Worm (Caenorhabditis elegans): ENCODE data around the gene ZK177.2.
A peak's percentile ranks its signal among the peaks of the same experiment; 100 is the strongest.
"Not testable (repeated sequence)": the region's sequence is repeated elsewhere in the genome, so short reads cannot be mapped to it uniquely, and the experiment has no call there.

The ZK177.2 gene

DNA sequence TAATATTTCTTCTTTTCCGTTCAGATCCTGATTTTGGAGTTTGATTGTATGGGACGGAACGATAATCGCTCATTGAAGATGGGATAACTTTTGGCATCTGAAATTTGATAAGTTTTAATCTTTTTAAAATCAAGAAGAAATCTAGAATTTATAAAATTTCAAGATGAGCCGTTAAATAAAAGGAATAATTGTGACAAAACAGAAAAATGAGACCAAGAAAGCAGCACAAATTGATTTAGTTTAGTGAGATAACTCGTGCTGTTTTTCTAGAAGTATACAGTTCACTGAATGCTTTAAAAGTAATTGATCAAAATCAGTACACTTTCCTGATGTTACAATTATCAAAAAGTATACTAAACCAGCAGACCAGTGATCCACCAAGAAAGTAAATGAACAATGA, 21.1 kb downstream of the ZK177.2 start, which contains the start of gene hlh-27:
TSS of gene hlh-27 (minus strand) at position 101 of the 400 bp plus-strand sequence.
- not testable (repeated sequence) for TF ChIP-seq elt-3, cnd-1, hlh-1 (tag; optimal IDR thresholded peaks at IDR 0.05)

DNA sequence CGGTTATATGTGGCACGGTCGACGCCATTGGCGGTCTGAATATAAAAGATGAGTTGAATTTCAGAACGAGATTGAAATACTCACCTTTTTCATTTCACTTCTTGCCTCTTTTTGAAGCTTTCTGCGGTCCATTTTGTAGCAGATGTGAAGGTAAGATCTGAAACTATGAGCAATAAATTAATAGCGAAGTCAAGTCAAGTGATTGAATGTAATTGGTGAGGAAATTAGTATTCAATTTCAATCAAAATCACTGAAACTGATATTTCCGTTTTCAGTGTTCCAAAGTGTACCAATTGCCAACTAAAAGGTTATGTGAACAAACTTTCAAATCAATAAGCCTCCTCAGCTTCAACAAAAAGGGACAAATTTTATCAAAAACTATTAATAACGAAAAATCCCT, 22.7 kb downstream of the ZK177.2 start, which contains the start of gene C17C3.24:
TSS of gene C17C3.24 (minus strand) at position 101 of the 400 bp plus-strand sequence.
- TF ChIP-seq unc-120 (tag; optimal IDR thresholded peaks at IDR 0.05; ENCODE audit: poor library complexity, severe bottlenecking) (no peak), nhr-76 (tag; optimal IDR thresholded peaks at IDR 0.05) (no peak), lin-13 (tag; optimal IDR thresholded peaks at IDR 0.05) (no peak)

DNA sequence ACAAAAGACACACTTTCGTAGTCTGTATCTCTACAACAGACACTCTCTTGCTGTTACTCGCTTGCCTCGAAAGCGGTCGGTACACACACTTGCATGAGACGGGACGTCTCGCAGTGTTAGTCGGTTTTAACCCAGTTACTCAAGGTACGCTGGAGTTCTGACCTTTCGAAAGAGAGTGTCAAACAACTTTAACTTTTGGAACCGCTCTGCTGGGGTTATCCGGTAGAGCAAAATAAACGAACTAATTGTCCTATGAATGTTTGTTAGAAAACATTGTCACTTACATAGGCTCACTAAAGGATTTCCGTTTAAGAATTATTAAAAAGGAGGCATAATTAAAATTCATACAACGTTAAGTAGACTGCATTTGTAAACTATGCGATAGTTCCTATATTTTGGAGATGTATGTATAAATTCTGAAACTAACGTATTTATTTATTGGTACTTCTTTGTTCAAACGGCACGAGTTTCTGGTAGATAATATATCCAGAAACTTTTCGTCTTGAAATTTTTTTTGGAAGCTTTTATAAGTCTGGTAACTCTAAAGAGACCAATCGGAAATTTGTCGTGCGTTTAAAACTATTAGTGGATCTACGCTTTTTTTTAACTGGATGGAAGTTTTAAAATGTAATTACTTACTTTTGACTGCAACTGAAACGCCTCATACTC, 24.6 kb downstream of the ZK177.2 start:
- TF ChIP-seq elt-3 (tag; optimal IDR thresholded peaks at IDR 0.05) (peak; percentile 80), mls-2 (tag; optimal IDR thresholded peaks at IDR 0.05) (peak; percentile 95), mep-1 (tag; optimal IDR thresholded peaks at IDR 0.05) (peak; percentile 96), sptf-1 (tag; optimal IDR thresholded peaks at IDR 0.05) (peak; percentile 93), sem-2 (GFP tag; optimal IDR thresholded peaks at IDR 0.05) (peak; percentile 76), ceh-43 (GFP tag; optimal IDR thresholded peaks at IDR 0.05) (peak; percentile 86), nhr-28 (tag; optimal IDR thresholded peaks at IDR 0.05) (peak; percentile 24), tbx-8 (GFP tag; optimal IDR thresholded peaks at IDR 0.05) (peak; percentile 93), bed-3 (GFP tag; optimal IDR thresholded peaks at IDR 0.05) (peak; percentile 65), zip-8 (tag; optimal IDR thresholded peaks at IDR 0.05) (no peak), cnd-1 (tag; optimal IDR thresholded peaks at IDR 0.05) (peak; percentile 80), lsy-2 (tag; optimal IDR thresholded peaks at IDR 0.05) (peak; percentile 84), nhr-12 (tag; optimal IDR thresholded peaks at IDR 0.05) (peak; percentile 89), blmp-1 (tag; optimal IDR thresholded peaks at IDR 0.05) (no peak), flh-1 (GFP tag; optimal IDR thresholded peaks at IDR 0.05) (peak; percentile 29), nhr-2 (tag; optimal IDR thresholded peaks at IDR 0.05) (peak; percentile 86), nhr-76 (tag; optimal IDR thresholded peaks at IDR 0.05) (no peak), ham-2 (GFP tag; optimal IDR thresholded peaks at IDR 0.05) (peak; percentile 75), lin-32 (GFP tag; optimal IDR thresholded peaks at IDR 0.05) (peak; percentile 78), ceh-83 (GFP tag; optimal IDR thresholded peaks at IDR 0.05) (peak; percentile 93), mab-5 (tag; optimal IDR thresholded peaks at IDR 0.05) (peak; percentile 84), unc-62 (GFP tag; optimal IDR thresholded peaks at IDR 0.05) (peak; percentile 89), unc-39 (tag; optimal IDR thresholded peaks at IDR 0.05) (peak; percentile 55), M03D4.4 (tag; optimal IDR thresholded peaks at IDR 0.05) (peak; percentile 86), ceh-39 (tag; optimal IDR thresholded peaks at IDR 0.05) (peak; percentile 74), nhr-237 (tag; optimal IDR thresholded peaks at IDR 0.05) (peak; percentile 92), pha-4 (tag; optimal IDR thresholded peaks at IDR 0.05) (peak; percentile 92), hlh-1 (tag; optimal IDR thresholded peaks at IDR 0.05) (peak; percentile 72), unc-120 (tag; optimal IDR thresholded peaks at IDR 0.05; ENCODE audit: poor library complexity, severe bottlenecking) (peak; percentile 94), ces-1 (GFP tag; optimal IDR thresholded peaks at IDR 0.05) (peak; percentile 99), elt-1 (tag; optimal IDR thresholded peaks at IDR 0.05; ENCODE audit: borderline replicate concordance, insufficient read depth) (no peak), ztf-11 (tag; optimal IDR thresholded peaks at IDR 0.05) (peak; percentile 83), snpc-4 (tag; optimal IDR thresholded peaks at IDR 0.05) (no peak), drap-1 (GFP tag; optimal IDR thresholded peaks at IDR 0.05) (peak; percentile 89), lin-13 (tag; optimal IDR thresholded peaks at IDR 0.05) (peak; percentile 85)

DNA sequence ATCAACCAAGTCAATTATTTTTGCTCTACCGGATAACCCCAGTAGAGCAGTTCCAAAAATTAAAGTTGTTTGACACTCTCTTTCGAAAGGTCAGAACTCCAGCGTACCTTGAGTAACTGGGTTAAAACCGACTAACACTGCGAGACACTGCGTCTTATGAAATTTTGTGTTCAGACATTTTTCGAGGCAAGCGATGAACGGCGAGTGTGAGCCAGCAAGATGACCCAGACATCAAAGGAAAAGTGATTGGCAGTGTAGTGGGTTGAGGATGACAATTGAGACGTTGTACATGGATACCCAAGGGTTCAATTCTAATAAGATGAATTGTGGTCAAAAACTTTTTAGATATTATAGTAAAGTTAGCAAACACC, 25.1 kb downstream of the ZK177.2 start:
- peak; percentile 23 for TF ChIP-seq nhr-2 (tag; optimal IDR thresholded peaks at IDR 0.05)
- TF ChIP-seq tbx-8 (GFP tag; optimal IDR thresholded peaks at IDR 0.05): no peak
